Worm (Caenorhabditis elegans) whole organism, mixed stage, embryonic: ENCODE data around the gene lact-3.

Experiments used
- ceh-43 ChIP-seq: fragments of 200-800 bp; sonication (Bioruptor generic); optimal IDR thresholded peaks from 2 replicates; lab custom pipeline; 2018; ENCODE audit warnings: mild to moderate bottlenecking, missing genetic modification characterization, moderate library complexity, missing compliant biosample characterization
- elt-1 ChIP-seq: sonication (generic microtip); optimal IDR thresholded peaks from 2 replicates; lab custom pipeline; 2017; ENCODE audit warnings: missing genetic modification characterization, mild to moderate bottlenecking, missing compliant biosample characterization, antibody characterized with exemption, moderate library complexity, borderline replicate concordance; ENCODE audit not compliant: insufficient read depth
- hlh-1 ChIP-seq: fragments of 150-350 bp; optimal IDR thresholded peaks from 2 replicates; lab custom pipeline; 2014; ENCODE audit warnings: missing biosample characterization, missing genetic modification reagents, missing genetic modification characterization
- lin-13 ChIP-seq: fragments of 150-350 bp; optimal IDR thresholded peaks from 2 replicates; lab custom pipeline; 2014; ENCODE audit warnings: missing biosample characterization, missing genetic modification characterization
- nhr-12 ChIP-seq: fragments of 150-350 bp; optimal IDR thresholded peaks from 2 replicates; lab custom pipeline; 2014; ENCODE audit warnings: missing biosample characterization, missing genetic modification characterization
- nhr-2 ChIP-seq: fragments of 150-350 bp; optimal IDR thresholded peaks from 2 replicates; lab custom pipeline; 2014; ENCODE audit warnings: missing biosample characterization, missing genetic modification characterization
- nhr-76 ChIP-seq: sonication (generic microtip); optimal IDR thresholded peaks from 2 replicates; lab custom pipeline; 2017; ENCODE audit warnings: missing biosample characterization, missing genetic modification characterization
- pha-4 ChIP-seq: fragments of 150-350 bp; optimal IDR thresholded peaks from 2 replicates; lab custom pipeline; 2018; ENCODE audit warnings: missing biosample characterization, missing genetic modification reagents, missing genetic modification characterization
- snpc-4 ChIP-seq: fragments of 150-350 bp; optimal IDR thresholded peaks from 2 replicates; lab custom pipeline; 2014; ENCODE audit warnings: missing biosample characterization, missing genetic modification characterization
- sptf-1 ChIP-seq: sonication (generic microtip); optimal IDR thresholded peaks from 2 replicates; lab custom pipeline; 2017; ENCODE audit warnings: mild to moderate bottlenecking, missing genetic modification characterization, moderate library complexity, missing compliant biosample characterization
- unc-39 ChIP-seq: fragments of 150-350 bp; optimal IDR thresholded peaks from 2 replicates; lab custom pipeline; 2014; ENCODE audit warnings: missing biosample characterization, missing genetic modification characterization
- unc-62 ChIP-seq: fragments of 150-350 bp; optimal IDR thresholded peaks from 2 replicates; lab custom pipeline; 2014; ENCODE audit warnings: missing biosample characterization, missing genetic modification reagents, missing genetic modification characterization
- ztf-11 ChIP-seq: fragments of 150-350 bp; optimal IDR thresholded peaks from 2 replicates; lab custom pipeline; 2014; ENCODE audit warnings: missing biosample characterization, missing genetic modification characterization

ce11 chrII:10706038-10706437 is 48.6 kb upstream of the lact-3 start:
- no peak for TF ChIP-seq ztf-11 (tag; lab: Kevin White, UChicago)
- TF ChIP-seq nhr-2, result no peak
- TF ChIP-seq lin-13 (tag; lab: Kevin White, UChicago), result no peak
- TF ChIP-seq unc-62 (GFP tag; lab: Kevin White, UChicago), result no peak
- TF ChIP-seq nhr-12 (tag; lab: Kevin White, UChicago), result no peak
- TF ChIP-seq hlh-1, result no peak
- no peak for TF ChIP-seq ceh-43 (GFP tag; lab: Kevin White, UChicago)
- TF ChIP-seq nhr-76 (tag; lab: Kevin White, UChicago), result no peak
- TF ChIP-seq snpc-4 (tag; lab: Kevin White, UChicago), result no peak
- TF ChIP-seq elt-1 (tag; lab: Kevin White, UChicago), result no peak
- TF ChIP-seq pha-4 (tag; lab: Kevin White, UChicago), result no peak
- TF ChIP-seq sptf-1 (tag; lab: Kevin White, UChicago), result no peak
- no peak for TF ChIP-seq unc-39 (tag; lab: Kevin White, UChicago)
